Fruit fly (Drosophila melanogaster) S2 (cell line): ENCODE measurements around the gene CG7860.

Experiments
- CG8478 ChIP-seq: fragments of >200 bp; optimal IDR thresholded peaks from 2 replicates; lab custom pipeline; 2018
- CTCF ChIP-seq, 2 experiments: fragments of >200 bp; optimal IDR thresholded peaks; 2 replicates each; lab custom pipeline; 2018

- TF ChIP-seq CG8478 (no peak), CTCF (optimal IDR thresholded peaks at IDR 0.05; lab: Kevin White, UChicago) (no peak)
These were observed 16.3 kb upstream of the CG7860 start for dm6 chrX:15552472-15552888.
